Worm (Caenorhabditis elegans): Measurements from ENCODE around the gene scl-3.

ce11 chrIV:13057418-13057817, 2.0 kb upstream of the scl-3 start, which contains the start of gene scl-2:
- no peak for TF ChIP-seq pes-1 (GFP tag; IDR thresholded peaks at IDR 0.05)
- no peak for TF ChIP-seq flt-1 (GFP tag; IDR thresholded peaks at IDR 0.05)
- no peak for TF ChIP-seq B0310.2 (tag; optimal IDR thresholded peaks at IDR 0.05)
- no peak for TF ChIP-seq ama-1 (optimal IDR thresholded peaks at IDR 0.05)
- TF ChIP-seq ceh-13 (GFP tag; optimal IDR thresholded peaks at IDR 0.05) = no peak
- TF ChIP-seq hmbx-1 (tag; optimal IDR thresholded peaks at IDR 0.05) = no peak
- no peak for TF ChIP-seq sea-1 (GFP tag; conservative IDR thresholded peaks at IDR 0.05)
- TF ChIP-seq tra-4 (tag; optimal IDR thresholded peaks at IDR 0.05) = no peak
- no peak for TF ChIP-seq hnd-1 (tag; optimal IDR thresholded peaks at IDR 0.05)
- no peak for TF ChIP-seq F13C5.2 (tag; optimal IDR thresholded peaks at IDR 0.05)
- TF ChIP-seq scrt-1 (GFP tag; IDR thresholded peaks at IDR 0.05) = no peak
- no peak for TF ChIP-seq tbx-11 (GFP tag; IDR thresholded peaks at IDR 0.05)
- no peak for TF ChIP-seq aly-1 (tag; optimal IDR thresholded peaks at IDR 0.05)
- no peak for TF ChIP-seq hmg-4 (GFP tag; optimal IDR thresholded peaks at IDR 0.05)

Data from whole organism, early embryonic.